Worm (Caenorhabditis elegans): Measurements from ENCODE around the gene fbxb-11.

DNA sequence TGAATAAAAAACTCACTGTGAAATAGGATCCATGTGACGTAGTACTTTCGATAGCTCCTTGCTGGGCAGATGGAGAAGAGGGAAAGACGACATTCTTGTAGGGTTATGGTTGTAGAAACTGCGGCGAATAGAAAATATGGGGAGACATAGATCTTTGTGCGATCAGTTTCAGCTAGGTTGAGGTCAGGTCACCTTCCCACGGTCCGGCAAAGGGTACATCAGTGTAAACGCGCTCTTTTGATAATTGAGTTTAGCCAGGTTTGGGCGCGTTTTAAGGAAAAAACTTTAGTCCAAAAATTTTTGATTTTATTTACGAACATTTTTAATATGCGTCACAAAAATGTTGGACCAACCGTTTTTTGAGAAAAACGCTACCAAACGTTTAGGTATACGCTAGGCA lies 31.7 kb downstream of the fbxb-11 start, which contains the start of gene F36H5.17:
- TF ChIP-seq elt-3 (tag; optimal IDR thresholded peaks at IDR 0.05) = no peak
- TF ChIP-seq aly-2 (tag; optimal IDR thresholded peaks at IDR 0.05) = no peak
- TF ChIP-seq dpl-1 (GFP tag; optimal IDR thresholded peaks at IDR 0.05) = no peak
- TF ChIP-seq mdl-1 (tag; optimal IDR thresholded peaks at IDR 0.05) = no peak
- TF ChIP-seq ztf-11 (tag; optimal IDR thresholded peaks at IDR 0.05) = no peak
- TF ChIP-seq nhr-28 (tag; optimal IDR thresholded peaks at IDR 0.05) = no peak
- TF ChIP-seq elt-2 (tag; optimal IDR thresholded peaks at IDR 0.05) = no peak
- no peak for TF ChIP-seq efl-3 (GFP tag; optimal IDR thresholded peaks at IDR 0.05)
- no peak for TF ChIP-seq ceh-90 (tag; optimal IDR thresholded peaks at IDR 0.05)
- no peak for TF ChIP-seq unc-30 (tag; optimal IDR thresholded peaks at IDR 0.05)
- TF ChIP-seq ztf-4 (tag; optimal IDR thresholded peaks at IDR 0.05) = no peak
- no peak for TF ChIP-seq hlh-4 (tag; optimal IDR thresholded peaks at IDR 0.05)
